Fruit fly (Drosophila melanogaster) whole organism, embryonic: Measurements from ENCODE around the gene Mst36Fb.

Source experiments
- CG10431 ChIP-seq: fragments of 200-800 bp; sonication (Bioruptor generic); optimal IDR thresholded peaks from 3 replicates; lab custom pipeline; 2018; ENCODE audit warnings: missing biosample characterization, mild to moderate bottlenecking, missing genetic modification characterization
- CG11085 ChIP-seq: fragments of 200-800 bp; sonication (Bioruptor generic); IDR thresholded peaks from 2 replicates; pipeline ENCODE4 v1.3.6; 2022; ENCODE audit warnings: missing biosample characterization, missing genetic modification characterization
- CG12071 ChIP-seq: fragments of 200-800 bp; sonication (Bioruptor generic); optimal IDR thresholded peaks from 3 replicates; lab custom pipeline; 2018; ENCODE audit warnings: missing biosample characterization, mild to moderate bottlenecking, missing genetic modification characterization
- CG12299 ChIP-seq: fragments of 200-800 bp; sonication (Bioruptor generic); optimal IDR thresholded peaks from 2 replicates; lab custom pipeline; 2018; ENCODE audit warnings: missing biosample characterization, mild to moderate bottlenecking, missing genetic modification characterization
- CG12942 ChIP-seq: fragments of 200-800 bp; sonication (Bioruptor generic); optimal IDR thresholded peaks from 3 replicates; lab custom pipeline; 2016; ENCODE audit warnings: missing biosample characterization, missing genetic modification characterization
- CG14014 ChIP-seq: fragments of 200-800 bp; sonication (Bioruptor generic); IDR thresholded peaks from 2 replicates; pipeline ENCODE4 v1.3.6; 2022; ENCODE audit warnings: missing biosample characterization, missing genetic modification characterization
- CG14050 ChIP-seq: fragments of 200-800 bp; sonication (Bioruptor generic); IDR thresholded peaks from 3 replicates; pipeline ENCODE4 v1.3.6; 2022; ENCODE audit warnings: missing biosample characterization, missing genetic modification characterization
- CG15514 ChIP-seq: fragments of 200-800 bp; sonication (Bioruptor generic); optimal IDR thresholded peaks from 3 replicates; lab custom pipeline; 2017; ENCODE audit warnings: missing biosample characterization, missing genetic modification characterization, mild to moderate bottlenecking, moderate library complexity, missing genetic modification reagents
- CG16779 ChIP-seq: fragments of 200-800 bp; sonication (Bioruptor generic); IDR thresholded peaks from 2 replicates; pipeline ENCODE4 v1.3.6; 2022; ENCODE audit warnings: missing biosample characterization, missing genetic modification characterization
- CG16813 ChIP-seq: fragments of 200-800 bp; sonication (Bioruptor generic); IDR thresholded peaks from 3 replicates; pipeline ENCODE4 v1.3.6; 2022; ENCODE audit warnings: missing biosample characterization, missing genetic modification characterization; ENCODE audit not compliant: partially characterized antibody
- CG16863 ChIP-seq: fragments of 200-800 bp; sonication (Bioruptor generic); optimal IDR thresholded peaks from 3 replicates; lab custom pipeline; 2016; ENCODE audit warnings: missing biosample characterization, missing genetic modification characterization
- CG17361 ChIP-seq: fragments of 200-800 bp; sonication (Bioruptor generic); IDR thresholded peaks from 3 replicates; pipeline ENCODE4 v1.3.6; 2022; ENCODE audit warnings: missing biosample characterization, missing genetic modification characterization
- CG17385 ChIP-seq: fragments of 200-800 bp; sonication (Bioruptor generic); optimal IDR thresholded peaks from 3 replicates; lab custom pipeline; 2018; ENCODE audit warnings: missing biosample characterization, mild to moderate bottlenecking, missing genetic modification characterization
- CG17568 ChIP-seq: fragments of 200-800 bp; sonication (Bioruptor generic); optimal IDR thresholded peaks from 2 replicates; lab custom pipeline; 2018; ENCODE audit warnings: missing biosample characterization, mild to moderate bottlenecking, missing genetic modification characterization, moderate library complexity
- CG17802 ChIP-seq: fragments of 200-800 bp; sonication (Bioruptor generic); optimal IDR thresholded peaks from 2 replicates; lab custom pipeline; 2018; ENCODE audit warnings: missing biosample characterization, mild to moderate bottlenecking, missing genetic modification characterization, moderate library complexity
- CG17829 ChIP-seq: fragments of 200-800 bp; optimal IDR thresholded peaks from 2 replicates; lab custom pipeline; 2019; ENCODE audit warnings: missing biosample characterization, mild to moderate bottlenecking, missing genetic modification characterization, moderate library complexity
- CG18262 ChIP-seq: fragments of 200-800 bp; optimal IDR thresholded peaks from 3 replicates; lab custom pipeline; 2019; ENCODE audit warnings: missing biosample characterization, mild to moderate bottlenecking, missing genetic modification characterization, moderate library complexity
- CG1832 ChIP-seq: fragments of 200-800 bp; sonication (Bioruptor generic); optimal IDR thresholded peaks from 2 replicates; lab custom pipeline; 2017; ENCODE audit warnings: missing biosample characterization, mild to moderate bottlenecking, missing genetic modification characterization, inconsistent platforms
- CG2712 ChIP-seq: fragments of 200-800 bp; optimal IDR thresholded peaks from 3 replicates; lab custom pipeline; 2019; ENCODE audit warnings: missing biosample characterization, mild to moderate bottlenecking, missing genetic modification characterization, moderate library complexity
- CG31365 ChIP-seq: fragments of 200-800 bp; sonication (Bioruptor generic); optimal IDR thresholded peaks from 2 replicates; lab custom pipeline; 2018; ENCODE audit warnings: missing biosample characterization, mild to moderate bottlenecking, missing genetic modification characterization
- CG31388 ChIP-seq: fragments of 200-800 bp; sonication (Bioruptor generic); optimal IDR thresholded peaks from 2 replicates; lab custom pipeline; 2016; ENCODE audit warnings: missing biosample characterization, missing genetic modification characterization
- CG33557 ChIP-seq: fragments of 200-800 bp; sonication (Bioruptor generic); optimal IDR thresholded peaks from 2 replicates; lab custom pipeline; 2019; ENCODE audit warnings: missing biosample characterization, mild to moderate bottlenecking, missing genetic modification characterization, moderate library complexity
- CG42726 ChIP-seq: fragments of 200-800 bp; sonication (Bioruptor generic); IDR thresholded peaks from 2 replicates; pipeline ENCODE4 v1.3.6; 2022; ENCODE audit warnings: missing biosample characterization, missing genetic modification characterization; ENCODE audit not compliant: partially characterized antibody
- CG43689 ChIP-seq: fragments of 200-800 bp; sonication (Bioruptor generic); IDR thresholded peaks from 2 replicates; pipeline ENCODE4 v1.3.6; 2022; ENCODE audit warnings: missing biosample characterization, missing genetic modification characterization
- CG4707 ChIP-seq: fragments of 200-800 bp; sonication (Bioruptor generic); optimal IDR thresholded peaks from 2 replicates; lab custom pipeline; 2018; ENCODE audit warnings: missing biosample characterization, mild to moderate bottlenecking, missing genetic modification characterization, moderate library complexity
- CG5953 ChIP-seq: fragments of 200-800 bp; sonication (Bioruptor generic); IDR thresholded peaks from 2 replicates; pipeline ENCODE4 v1.3.6; 2022; ENCODE audit warnings: missing biosample characterization, missing genetic modification characterization
- CG8281 ChIP-seq: fragments of 200-800 bp; sonication (Bioruptor generic); optimal IDR thresholded peaks from 2 replicates; lab custom pipeline; 2018; ENCODE audit warnings: missing biosample characterization, mild to moderate bottlenecking, missing genetic modification characterization, moderate library complexity
- CHES-1-like ChIP-seq: fragments of 200-800 bp; sonication (Bioruptor generic); optimal IDR thresholded peaks from 2 replicates; lab custom pipeline; 2016; ENCODE audit warnings: missing biosample characterization, missing genetic modification characterization
- Dip2 ChIP-seq: fragments of 200-800 bp; sonication (Bioruptor generic); IDR thresholded peaks from 2 replicates; pipeline ENCODE4 v1.3.6; 2022; ENCODE audit warnings: missing biosample characterization, missing genetic modification characterization
- HHEX ChIP-seq: fragments of 200-800 bp; sonication (Bioruptor generic); optimal IDR thresholded peaks from 3 replicates; lab custom pipeline; 2017; ENCODE audit warnings: missing biosample characterization, mild to moderate bottlenecking, missing genetic modification characterization, missing genetic modification reagents
- Hand ChIP-seq: fragments of 200-800 bp; sonication (Bioruptor generic); optimal IDR thresholded peaks from 2 replicates; lab custom pipeline; 2017; ENCODE audit warnings: mild to moderate bottlenecking, missing biosample characterization, missing genetic modification reagents, missing genetic modification characterization
- Hr3 ChIP-seq: fragments of 200-800 bp; sonication (Bioruptor generic); optimal IDR thresholded peaks from 3 replicates; lab custom pipeline; 2016; ENCODE audit warnings: missing biosample characterization, missing genetic modification characterization
- Opbp ChIP-seq: fragments of 200-800 bp; sonication (Bioruptor generic); IDR thresholded peaks from 3 replicates; pipeline ENCODE4 v1.3.6; 2022; ENCODE audit warnings: missing biosample characterization, missing genetic modification characterization; ENCODE audit not compliant: partially characterized antibody
- PHDP ChIP-seq: fragments of 200-800 bp; sonication (Bioruptor generic); optimal IDR thresholded peaks from 3 replicates; lab custom pipeline; 2018; ENCODE audit warnings: missing biosample characterization, mild to moderate bottlenecking, missing genetic modification characterization, moderate library complexity
- Pdp1 ChIP-seq, 2 experiments: fragments of 200-800 bp; sonication (Bioruptor generic); optimal IDR thresholded peaks; 3 replicates each; lab custom pipeline; 2016; ENCODE audit warnings: missing biosample characterization in 2 of 2, missing genetic modification characterization in 2 of 2, mild to moderate bottlenecking in 1 of 2, moderate library complexity in 1 of 2
- Six4 ChIP-seq: fragments of 200-800 bp; sonication (Bioruptor generic); optimal IDR thresholded peaks from 2 replicates; lab custom pipeline; 2016; ENCODE audit warnings: missing biosample characterization, missing genetic modification characterization
- crc ChIP-seq: fragments of 200-800 bp; sonication (Bioruptor generic); optimal IDR thresholded peaks from 2 replicates; lab custom pipeline; 2016; ENCODE audit warnings: missing biosample characterization, missing genetic modification characterization
- emc ChIP-seq: fragments of 200-800 bp; sonication (Bioruptor generic); optimal IDR thresholded peaks from 2 replicates; lab custom pipeline; 2016; ENCODE audit warnings: missing biosample characterization, missing genetic modification characterization
- exex ChIP-seq: fragments of 200-800 bp; sonication (Bioruptor generic); optimal IDR thresholded peaks from 4 replicates; lab custom pipeline; 2018; ENCODE audit warnings: missing biosample characterization, mild to moderate bottlenecking, missing genetic modification characterization, moderate library complexity
- fd3F ChIP-seq: fragments of 200-800 bp; sonication (Bioruptor generic); optimal IDR thresholded peaks from 2 replicates; lab custom pipeline; 2018; ENCODE audit warnings: missing biosample characterization, mild to moderate bottlenecking, missing genetic modification characterization, moderate library complexity
- fu2 ChIP-seq: fragments of 200-800 bp; sonication (Bioruptor generic); optimal IDR thresholded peaks from 2 replicates; lab custom pipeline; 2016; ENCODE audit warnings: missing biosample characterization, missing genetic modification characterization
- gsb ChIP-seq: fragments of 200-800 bp; sonication (Bioruptor generic); IDR thresholded peaks from 2 replicates; pipeline ENCODE4 v1.3.6; 2022; ENCODE audit warnings: missing biosample characterization, missing genetic modification characterization
- her ChIP-seq: fragments of 200-800 bp; sonication (Bioruptor generic); optimal IDR thresholded peaks from 2 replicates; lab custom pipeline; 2016; ENCODE audit warnings: missing biosample characterization, missing genetic modification characterization
- hth ChIP-seq: fragments of >200 bp; optimal IDR thresholded peaks from 2 replicates; lab custom pipeline; 2017; ENCODE audit warnings: inconsistent platforms
- ken ChIP-seq: fragments of 200-800 bp; sonication (Bioruptor generic); IDR thresholded peaks from 3 replicates; pipeline ENCODE4 v1.3.6; 2022; ENCODE audit warnings: missing biosample characterization, missing genetic modification characterization
- pum ChIP-seq: fragments of 200-800 bp; sonication (Bioruptor generic); optimal IDR thresholded peaks from 2 replicates; lab custom pipeline; 2016; ENCODE audit warnings: missing biosample characterization, missing genetic modification characterization
- sima ChIP-seq: fragments of 200-800 bp; sonication (Bioruptor generic); optimal IDR thresholded peaks from 2 replicates; lab custom pipeline; 2016; ENCODE audit warnings: missing biosample characterization, missing genetic modification characterization
- slp2 ChIP-seq: fragments of 200-800 bp; sonication (Bioruptor generic); optimal IDR thresholded peaks from 2 replicates; lab custom pipeline; 2016; ENCODE audit warnings: missing biosample characterization, missing genetic modification characterization
- tap ChIP-seq: fragments of 200-800 bp; optimal IDR thresholded peaks from 3 replicates; lab custom pipeline; 2019; ENCODE audit warnings: missing biosample characterization, mild to moderate bottlenecking, missing genetic modification characterization, moderate library complexity
- tin ChIP-seq: fragments of 200-800 bp; sonication (Bioruptor generic); optimal IDR thresholded peaks from 3 replicates; lab custom pipeline; 2016; ENCODE audit warnings: missing biosample characterization, missing genetic modification characterization
- trem ChIP-seq: fragments of 200-800 bp; optimal IDR thresholded peaks from 3 replicates; lab custom pipeline; 2019; ENCODE audit warnings: missing biosample characterization, mild to moderate bottlenecking, missing genetic modification characterization, moderate library complexity

Gene Mst36Fb

DNA sequence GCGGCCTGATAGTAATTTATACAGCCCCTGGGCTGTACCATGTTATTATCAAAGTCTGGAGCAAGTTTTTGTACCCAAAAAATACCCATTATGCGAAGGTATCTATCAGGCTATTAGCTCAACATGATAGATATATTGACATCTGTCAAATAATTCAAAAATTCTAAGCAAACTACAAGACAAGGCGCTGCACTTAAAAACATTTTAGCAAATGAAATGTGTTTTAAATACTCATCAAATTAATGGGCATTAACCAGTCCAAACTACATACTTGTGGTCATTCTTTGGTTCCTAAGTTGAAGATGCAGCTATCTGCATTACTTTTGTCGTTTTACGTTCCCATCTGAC lies 21.6 kb downstream of the Mst36Fb start (continued):
- no peak for TF ChIP-seq pum (GFP tag; lab: Kevin White, UChicago)
- peak; percentile 20 for TF ChIP-seq CG31365
- no peak for TF ChIP-seq CG33557 (GFP tag; lab: Kevin White, UChicago)
- no peak for TF ChIP-seq Hand
- peak; percentile 93 for TF ChIP-seq CG2712 (tag; lab: Kevin White, UChicago)
- TF ChIP-seq emc (GFP tag; lab: Kevin White, UChicago), result no peak
- TF ChIP-seq HHEX (GFP tag; lab: Kevin White, UChicago), result peak; percentile 45
- TF ChIP-seq her, result peak; percentile 39
- no peak for TF ChIP-seq CG12299
- peak; percentile 57 for TF ChIP-seq trem (tag; lab: Kevin White, UChicago)
- peak; percentile 17 for TF ChIP-seq Hr3 (GFP tag; lab: Kevin White, UChicago)
- peak; percentile 78 for TF ChIP-seq tap (tag; lab: Kevin White, UChicago)
- no peak for TF ChIP-seq CG43689
- TF ChIP-seq CG10431 (GFP tag; lab: Kevin White, UChicago), result no peak
- TF ChIP-seq CG1832, result no peak
- peak; percentile 91 for TF ChIP-seq CG18262 (tag; lab: Kevin White, UChicago)
- no peak for TF ChIP-seq sima (GFP tag; lab: Kevin White, UChicago)
- no peak for TF ChIP-seq CG12942 (GFP tag; lab: Kevin White, UChicago)
- TF ChIP-seq CG17361 (GFP tag; lab: Robert Waterston, UW), result peak; percentile 86
- TF ChIP-seq CG17829 (tag; lab: Kevin White, UChicago), result peak; percentile 86
- peak; percentile 10; the same call in 1 of the 2 replicates for TF ChIP-seq CG5953 (GFP tag; lab: Robert Waterston, UW)
- TF ChIP-seq ken (GFP tag; lab: Robert Waterston, UW), result peak; percentile 64; the same call in 2 of the 3 replicates
- peak; percentile 58 for TF ChIP-seq tin (GFP tag; lab: Kevin White, UChicago)
- TF ChIP-seq Pdp1 (GFP tag; optimal IDR thresholded peaks at IDR 0.05; lab: Kevin White, UChicago), result peak; percentile 51 to 75
- TF ChIP-seq CG12071 (GFP tag; lab: Kevin White, UChicago), result peak; percentile 51
- peak; percentile 37 for TF ChIP-seq CG8281 (tag; lab: Kevin White, UChicago)
- TF ChIP-seq CG11085, result 0 out of 2 replicates have a peak, but pooled peaks have one; percentile 41
- 0 out of 2 replicates have a peak, but pooled peaks have one; percentile 15 for TF ChIP-seq CG14014 (GFP tag; lab: Robert Waterston, UW)
- TF ChIP-seq CHES-1-like (GFP tag; lab: Kevin White, UChicago), result no peak
- TF ChIP-seq CG17802 (tag; lab: Kevin White, UChicago), result peak; percentile 66
- no peak for TF ChIP-seq CG17568
- TF ChIP-seq Opbp (GFP tag; lab: Robert Waterston, UW), result no peak
- peak; percentile 30 for TF ChIP-seq crc
- TF ChIP-seq gsb (GFP tag; lab: Robert Waterston, UW), result 0 out of 2 replicates have a peak, but pooled peaks have one; percentile 35
- peak; percentile 28 for TF ChIP-seq CG17385 (GFP tag; lab: Kevin White, UChicago)
- TF ChIP-seq CG4707 (GFP tag; lab: Kevin White, UChicago), result peak; percentile 62
- no peak for TF ChIP-seq Dip2 (GFP tag; lab: Robert Waterston, UW)
- TF ChIP-seq CG14050, result 0 out of 3 replicates have a peak, but pooled peaks have one; percentile 13
- TF ChIP-seq Six4 (GFP tag; lab: Kevin White, UChicago), result peak; percentile 67
- TF ChIP-seq PHDP (tag; lab: Kevin White, UChicago), result peak; percentile 29
- no peak for TF ChIP-seq CG15514 (GFP tag; lab: Kevin White, UChicago)
- TF ChIP-seq hth (lab: Kevin White, UChicago), result no peak
- TF ChIP-seq fu2 (GFP tag; lab: Kevin White, UChicago), result no peak
- peak; percentile 68 for TF ChIP-seq CG16863
- TF ChIP-seq fd3F (GFP tag; lab: Kevin White, UChicago), result no peak
- peak; percentile 47 for TF ChIP-seq CG31388 (GFP tag; lab: Kevin White, UChicago)
- no peak for TF ChIP-seq CG42726 (GFP tag; lab: Robert Waterston, UW)
- no peak for TF ChIP-seq CG16813 (GFP tag; lab: Robert Waterston, UW)
- TF ChIP-seq CG16779 (GFP tag; lab: Robert Waterston, UW), result no peak
- no peak for TF ChIP-seq slp2 (GFP tag; lab: Kevin White, UChicago)
- no peak for TF ChIP-seq exex (tag; lab: Kevin White, UChicago)
